Worm (Caenorhabditis elegans): ENCODE results near the gene fbxb-76.

Gene fbxb-76

DNA sequence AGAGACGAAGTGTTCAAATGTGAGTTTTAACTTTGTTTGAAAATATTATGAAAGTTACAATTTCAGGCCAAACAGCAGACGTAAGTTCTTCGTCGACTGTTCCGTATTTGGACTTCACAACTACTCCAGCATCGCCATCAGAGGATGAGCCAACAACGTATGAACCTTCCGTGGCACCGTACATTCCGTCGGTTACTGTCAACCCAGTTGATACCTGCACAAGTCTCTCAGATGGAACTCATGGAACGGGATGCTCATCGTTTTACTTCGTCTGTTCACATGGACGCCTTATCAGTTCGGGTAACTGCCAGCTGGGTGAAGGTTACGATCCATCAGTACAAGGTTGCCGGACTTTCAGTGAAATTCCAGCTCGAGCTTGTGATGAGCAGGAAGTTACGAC, 3.4 kb downstream of the fbxb-76 start:
- TF ChIP-seq pqm-1 (tag; optimal IDR thresholded peaks at IDR 0.05), result no peak
- no peak for TF ChIP-seq ceh-6 (GFP tag; optimal IDR thresholded peaks at IDR 0.05)
- no peak for TF ChIP-seq elt-4 (tag; optimal IDR thresholded peaks at IDR 0.05)
- no peak for TF ChIP-seq ztf-16 (tag; optimal IDR thresholded peaks at IDR 0.05)
- TF ChIP-seq hlh-30 (tag; optimal IDR thresholded peaks at IDR 0.05; ENCODE audit: insufficient read depth), result no peak
- TF ChIP-seq K09A11.1 (tag; optimal IDR thresholded peaks at IDR 0.05; ENCODE audit: insufficient read depth), result no peak

DNA sequence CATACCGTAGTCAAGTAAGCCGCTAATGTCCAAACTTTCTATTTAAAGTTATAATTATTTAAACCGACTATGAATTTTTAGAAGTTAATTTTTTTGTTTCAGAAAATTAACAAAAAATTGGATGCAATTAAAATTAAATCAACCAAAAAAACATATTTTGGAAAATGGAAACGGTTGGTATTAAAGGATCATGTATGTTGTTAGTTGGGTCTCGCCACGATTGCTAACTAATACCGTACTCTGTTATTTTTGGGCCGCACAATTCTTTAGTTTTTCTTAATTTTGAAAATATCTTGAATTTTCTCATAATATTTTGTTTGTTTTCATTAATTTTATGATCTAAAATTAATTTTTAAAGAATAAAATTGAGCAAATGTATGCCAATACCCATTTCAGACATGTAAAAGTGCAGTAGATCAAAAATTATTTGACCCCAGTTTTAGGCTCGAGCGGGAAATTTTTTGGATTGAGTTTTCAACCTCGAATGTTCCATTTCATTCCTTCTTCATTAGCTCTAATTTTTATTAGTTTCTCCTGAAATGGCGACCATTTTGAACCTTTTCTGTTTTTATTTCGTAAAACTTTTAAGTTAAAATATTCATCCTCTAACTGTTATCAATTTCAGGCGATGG, 6.7 kb downstream of the fbxb-76 start, which contains the start of gene cbd-1:
Gene cbd-1 (plus strand): TSS at position 626 of the 632 bp plus-strand sequence.
- TF ChIP-seq pqm-1 (tag; optimal IDR thresholded peaks at IDR 0.05), result no peak
- TF ChIP-seq hlh-30 (tag; optimal IDR thresholded peaks at IDR 0.05; ENCODE audit: insufficient read depth), result no peak
- no peak for TF ChIP-seq nhr-232 (tag; optimal IDR thresholded peaks at IDR 0.05)
- no peak for TF ChIP-seq ceh-6 (GFP tag; optimal IDR thresholded peaks at IDR 0.05)
- no peak for TF ChIP-seq fkh-10 (GFP tag; optimal IDR thresholded peaks at IDR 0.05)
- no peak for TF ChIP-seq ahr-1 (tag; optimal IDR thresholded peaks at IDR 0.05)
- no peak for TF ChIP-seq pha-4 (tag; optimal IDR thresholded peaks at IDR 0.05)
- no peak for TF ChIP-seq ceh-24 (tag; optimal IDR thresholded peaks at IDR 0.05)
- no peak for TF ChIP-seq unc-86 (tag; optimal IDR thresholded peaks at IDR 0.05)
- TF ChIP-seq ztf-16 (tag; optimal IDR thresholded peaks at IDR 0.05), result no peak
- no peak for TF ChIP-seq ets-4 (tag; optimal IDR thresholded peaks at IDR 0.05)
- no peak for TF ChIP-seq hlh-15 (tag; optimal IDR thresholded peaks at IDR 0.05)

DNA sequence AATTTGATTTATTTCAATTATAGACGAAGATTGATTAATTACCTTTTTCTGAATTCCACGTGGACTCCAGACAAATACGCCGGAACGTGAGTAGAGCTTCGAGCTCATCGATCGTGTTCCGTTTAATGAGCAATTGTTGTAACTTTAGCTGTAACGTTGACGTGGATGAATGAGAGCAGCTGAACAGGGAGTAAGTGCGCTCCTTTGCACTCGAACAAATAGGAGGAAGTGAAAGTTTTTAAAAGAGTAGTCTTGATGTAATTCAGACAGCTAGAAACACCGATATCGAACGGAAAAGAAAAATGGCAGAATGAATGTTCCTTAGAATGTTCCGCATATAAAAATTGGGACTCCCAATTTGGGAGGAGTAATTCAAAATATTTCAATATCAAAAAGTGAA, 7.5 kb downstream of the fbxb-76 start, which contains the start of gene sec-31:
Gene sec-31 (minus strand): TSS at position 148 of the 400 bp plus-strand sequence.
- TF ChIP-seq pha-2 (tag; optimal IDR thresholded peaks at IDR 0.05), result no peak
- no peak for TF ChIP-seq sdc-2 (tag; optimal IDR thresholded peaks at IDR 0.05)
- TF ChIP-seq ceh-48 (tag; optimal IDR thresholded peaks at IDR 0.05), result no peak
- no peak for TF ChIP-seq che-1 (tag; optimal IDR thresholded peaks at IDR 0.05)
- no peak for TF ChIP-seq tbx-2 (tag; optimal IDR thresholded peaks at IDR 0.05)
- TF ChIP-seq npax-4 (tag; optimal IDR thresholded peaks at IDR 0.05), result no peak
- TF ChIP-seq ceh-2 (tag; optimal IDR thresholded peaks at IDR 0.05), result no peak
- TF ChIP-seq ref-2 (tag; optimal IDR thresholded peaks at IDR 0.05), result no peak
- TF ChIP-seq hlh-30 (tag; optimal IDR thresholded peaks at IDR 0.05; ENCODE audit: insufficient read depth), result no peak

DNA sequence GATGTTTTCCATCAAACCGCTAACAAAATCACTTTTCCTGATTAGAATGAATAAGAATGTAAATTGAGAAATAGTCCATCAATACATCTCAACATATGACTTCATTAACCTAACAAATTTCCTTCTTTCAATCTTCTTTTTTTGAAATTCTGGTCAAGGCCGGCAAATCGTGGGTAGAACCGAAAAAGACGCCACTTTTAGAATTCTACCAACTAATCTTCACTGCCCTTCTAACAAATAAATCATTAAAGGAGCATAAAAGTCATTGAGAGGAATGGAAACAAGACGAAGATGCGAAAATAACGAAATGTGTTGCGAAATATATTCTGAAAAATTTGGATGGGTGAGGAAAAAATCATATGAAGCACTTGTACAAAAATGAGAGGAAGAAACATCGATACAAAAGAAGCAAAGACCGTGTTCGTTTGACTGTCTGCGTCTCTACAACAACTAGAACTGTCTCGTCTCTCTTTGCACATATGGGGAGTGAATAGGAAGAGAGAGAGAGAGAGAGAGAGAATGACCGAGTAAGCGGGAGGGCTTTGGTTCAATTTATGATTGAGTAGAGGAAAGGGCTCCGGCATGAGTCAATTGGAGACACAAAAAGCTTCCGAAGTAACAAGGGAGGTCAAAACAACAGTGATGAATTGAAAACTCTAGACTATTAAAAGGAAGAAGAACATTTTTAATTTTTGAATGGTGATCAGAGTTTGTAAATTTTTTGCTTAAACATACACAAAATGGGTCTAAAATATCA, 15.2 kb downstream of the fbxb-76 start:
- TF ChIP-seq tbx-2 (tag; optimal IDR thresholded peaks at IDR 0.05), result peak; percentile 0
- no peak for TF ChIP-seq fkh-10 (GFP tag; optimal IDR thresholded peaks at IDR 0.05)
- TF ChIP-seq nfya-1 (tag; optimal IDR thresholded peaks at IDR 0.05), result peak; percentile 5

DNA sequence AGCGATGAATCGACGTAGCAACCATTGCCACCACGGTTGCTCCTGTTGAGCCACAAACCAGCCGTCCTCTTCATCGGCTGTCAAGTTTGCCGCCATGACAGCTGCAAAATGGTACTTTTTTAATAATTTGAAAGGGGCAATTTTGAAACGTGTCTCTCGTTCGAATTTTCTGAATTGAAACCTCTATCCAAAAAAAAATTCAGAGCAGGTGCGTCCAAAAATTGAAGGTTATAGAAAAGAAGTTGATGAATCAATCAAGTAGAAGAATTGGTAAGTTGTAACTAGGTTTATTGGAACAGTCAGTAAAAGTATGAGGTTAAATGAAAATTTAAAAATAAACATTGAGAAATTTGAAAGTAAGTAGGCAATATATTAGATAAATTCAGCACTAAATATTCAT, 17.7 kb downstream of the fbxb-76 start, which contains the start of gene T01G1.4:
Gene T01G1.4 (minus strand): TSS at position 101 of the 400 bp plus-strand sequence.
- TF ChIP-seq K09A11.1 (tag; optimal IDR thresholded peaks at IDR 0.05; ENCODE audit: insufficient read depth) (no peak), madf-2 (tag; optimal IDR thresholded peaks at IDR 0.05) (no peak), fax-1 (tag; optimal IDR thresholded peaks at IDR 0.05) (no peak), ceh-48 (tag; optimal IDR thresholded peaks at IDR 0.05) (no peak), ceh-9 (tag; optimal IDR thresholded peaks at IDR 0.05) (no peak), npax-4 (tag; optimal IDR thresholded peaks at IDR 0.05) (no peak), gmeb-2 (tag; optimal IDR thresholded peaks at IDR 0.05) (no peak)

DNA sequence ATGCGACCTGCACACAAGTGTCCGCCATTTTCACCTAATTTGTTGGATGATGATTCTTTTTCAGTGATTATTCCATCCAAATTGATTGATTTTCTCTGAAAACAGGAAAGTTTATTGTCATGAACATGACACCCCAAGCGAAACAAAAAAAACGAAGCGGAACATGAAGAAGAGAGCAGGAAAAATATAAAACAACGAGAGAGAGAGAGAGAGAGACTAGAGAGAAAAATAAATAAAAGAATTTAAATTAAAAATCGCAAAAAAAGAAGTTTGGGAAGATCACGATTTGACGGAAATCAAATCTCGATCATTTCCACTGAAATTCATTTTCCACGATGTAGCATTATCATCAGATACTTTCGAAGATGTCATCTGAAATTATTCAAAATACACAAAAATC, 19.4 kb downstream of the fbxb-76 start, which contains the start of gene klp-12:
Gene klp-12 (minus strand): TSS at position 101 of the 400 bp plus-strand sequence.
- no peak for TF ChIP-seq Y22D7AL.16 (tag; optimal IDR thresholded peaks at IDR 0.05)
- TF ChIP-seq nfya-1 (tag; optimal IDR thresholded peaks at IDR 0.05), result no peak
- TF ChIP-seq ceh-6 (GFP tag; optimal IDR thresholded peaks at IDR 0.05), result no peak
- no peak for TF ChIP-seq ceh-22 (tag; optimal IDR thresholded peaks at IDR 0.05)
- no peak for TF ChIP-seq unc-55 (GFP tag; optimal IDR thresholded peaks at IDR 0.05)
- TF ChIP-seq tbx-7 (tag; optimal IDR thresholded peaks at IDR 0.05), result no peak
- no peak for TF ChIP-seq ceh-34 (tag; optimal IDR thresholded peaks at IDR 0.05)
- TF ChIP-seq ceh-19 (GFP tag; optimal IDR thresholded peaks at IDR 0.05), result no peak
- no peak for TF ChIP-seq ceh-14 (tag; optimal IDR thresholded peaks at IDR 0.05)
- no peak for TF ChIP-seq ttx-3 (tag; optimal IDR thresholded peaks at IDR 0.05)
- TF ChIP-seq F13H6.1 (tag; optimal IDR thresholded peaks at IDR 0.05), result no peak
- no peak for TF ChIP-seq pqm-1 (tag; optimal IDR thresholded peaks at IDR 0.05)
- no peak for TF ChIP-seq lim-6 (tag; optimal IDR thresholded peaks at IDR 0.05)
- TF ChIP-seq ahr-1 (tag; optimal IDR thresholded peaks at IDR 0.05), result no peak
